Worm (Caenorhabditis elegans): ENCODE measurements around the gene nhr-95.

Gene nhr-95

DNA sequence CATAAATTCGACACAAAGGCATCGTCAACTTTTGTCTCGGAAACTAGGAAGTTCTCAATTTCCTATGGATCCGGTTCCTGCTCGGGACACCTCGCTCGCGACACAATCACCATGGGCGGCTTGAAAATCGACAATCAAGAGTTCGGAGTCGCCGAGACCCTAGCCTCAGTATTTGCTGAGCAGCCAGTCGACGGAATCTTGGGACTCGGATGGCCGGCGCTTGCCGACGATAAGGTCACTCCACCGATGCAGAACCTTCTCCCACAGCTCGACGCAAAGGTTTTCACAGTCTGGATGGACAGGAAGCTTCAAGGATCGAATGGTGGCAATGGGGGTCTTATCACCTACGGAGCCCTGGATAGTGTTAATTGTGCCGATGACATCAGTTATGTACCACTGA is 35.0 kb downstream of the nhr-95 start:
- TF ChIP-seq mcd-1 (GFP tag; IDR thresholded peaks at IDR 0.05) (0 out of 2 replicates have a peak, but pooled peaks have one; percentile 11), rec-8 (tag; optimal IDR thresholded peaks at IDR 0.05) (no peak), ztf-28 (GFP tag; IDR thresholded peaks at IDR 0.05) (no peak), zfh-2 (GFP tag; conservative IDR thresholded peaks at IDR 0.05) (peak; percentile 73)

DNA sequence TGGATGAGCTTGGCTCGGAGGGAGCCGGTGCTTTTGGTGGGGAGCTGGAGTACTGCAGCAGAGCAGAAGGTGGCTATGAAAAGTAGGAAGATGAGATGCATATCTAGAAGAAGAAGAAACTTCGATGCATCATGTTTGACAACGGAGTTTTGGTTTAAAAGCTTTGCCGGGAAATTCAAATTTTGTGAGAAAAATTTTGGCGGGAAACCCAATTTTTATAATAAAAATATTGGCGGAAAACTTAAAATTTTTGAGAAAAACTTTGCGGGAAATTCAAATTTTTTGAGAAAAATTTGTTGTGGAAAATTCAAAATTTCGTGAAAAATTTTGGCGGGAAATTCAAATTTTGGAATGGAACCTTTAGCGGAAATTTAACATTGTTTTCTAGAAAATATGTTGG is 37.7 kb downstream of the nhr-95 start, which contains the start of gene asp-15:
asp-15 (minus strand) TSS at position 101 of the 400 bp plus-strand sequence.
- TF ChIP-seq tlf-1 (GFP tag; optimal IDR thresholded peaks at IDR 0.05): no peak
- TF ChIP-seq lin-26 (GFP tag; IDR thresholded peaks at IDR 0.05): 0 out of 2 replicates have a peak, but pooled peaks have one; percentile 12

DNA sequence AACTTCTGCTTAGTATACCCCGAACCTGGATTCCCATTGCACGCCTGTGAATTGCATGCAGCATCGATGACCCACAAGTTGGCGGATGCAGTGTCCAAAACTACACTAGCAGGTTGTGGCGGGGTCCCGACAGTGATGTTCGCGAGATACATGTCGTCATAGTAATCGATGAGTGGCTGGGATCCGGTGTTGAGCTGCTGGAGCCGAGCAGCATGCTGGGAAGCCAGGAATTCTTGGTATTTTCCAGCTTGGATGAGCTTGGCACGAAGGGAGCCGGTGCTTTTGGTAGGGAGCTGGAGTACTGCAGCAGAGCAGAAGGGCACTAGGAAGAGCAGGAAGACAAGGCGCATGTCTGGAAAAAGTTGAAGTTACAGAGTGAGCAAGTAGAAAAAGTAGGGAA is 40.2 kb downstream of the nhr-95 start, which contains the start of gene asp-16:
asp-16 (minus strand) TSS at position 350 of the 400 bp plus-strand sequence.
- TF ChIP-seq lsy-27 (tag; optimal IDR thresholded peaks at IDR 0.05; ENCODE audit: borderline replicate concordance, insufficient read depth) (no peak), egrh-3 (GFP tag; IDR thresholded peaks at IDR 0.05) (peak; percentile 41; the same call in 1 of the 2 replicates), gei-17 (GFP tag; optimal IDR thresholded peaks at IDR 0.05) (no peak), zfh-2 (GFP tag; conservative IDR thresholded peaks at IDR 0.05) (peak; percentile 68)

DNA sequence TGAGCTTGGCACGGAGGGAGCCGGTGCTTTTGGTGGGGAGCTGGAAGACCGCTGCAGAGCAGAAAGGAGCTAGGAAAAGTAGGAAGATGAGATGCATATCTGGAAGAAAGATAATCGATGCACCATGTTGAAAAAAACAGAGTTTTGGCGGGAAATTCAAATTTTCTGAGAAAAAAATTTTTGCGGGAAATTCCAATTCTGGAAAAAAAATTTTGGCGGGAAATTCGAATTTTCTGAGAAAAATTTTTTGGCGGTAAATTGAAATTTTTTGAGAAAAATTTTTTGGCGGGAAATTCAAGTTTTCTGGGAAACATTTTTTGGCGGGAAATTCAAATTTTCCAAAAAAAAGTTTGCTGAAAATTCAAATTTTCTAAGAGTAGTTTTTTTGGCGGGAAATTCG is 45.2 kb downstream of the nhr-95 start, which contains the start of gene asp-17:
asp-17 (minus strand) TSS at position 101 of the 400 bp plus-strand sequence.
- TF ChIP-seq snpc-3.4 (tag; optimal IDR thresholded peaks at IDR 0.05) (no peak), Y67H2A.10 (GFP tag; conservative IDR thresholded peaks at IDR 0.05) (no peak), F55B11.4 (tag; optimal IDR thresholded peaks at IDR 0.05; ENCODE audit: borderline replicate concordance, insufficient read depth) (no peak), lir-1 (GFP tag; conservative IDR thresholded peaks at IDR 0.05) (no peak), fkh-3 (tag; optimal IDR thresholded peaks at IDR 0.05) (no peak), ceh-91 (GFP tag; IDR thresholded peaks at IDR 0.05) (no peak), F33H1.4 (GFP tag; IDR thresholded peaks at IDR 0.05) (no peak), nhr-90 (tag; optimal IDR thresholded peaks at IDR 0.05) (no peak), C06A6.2 (GFP tag; conservative IDR thresholded peaks at IDR 0.05) (no peak), dox-1 (GFP tag; IDR thresholded peaks at IDR 0.05) (no peak), ekl-4 (GFP tag; IDR thresholded peaks at IDR 0.05) (no peak), akir-1 (GFP tag; optimal IDR thresholded peaks at IDR 0.05) (no peak), nfya-2 (GFP tag; IDR thresholded peaks at IDR 0.05) (no peak), B0336.3 (GFP tag; IDR thresholded peaks at IDR 0.05) (no peak)

DNA sequence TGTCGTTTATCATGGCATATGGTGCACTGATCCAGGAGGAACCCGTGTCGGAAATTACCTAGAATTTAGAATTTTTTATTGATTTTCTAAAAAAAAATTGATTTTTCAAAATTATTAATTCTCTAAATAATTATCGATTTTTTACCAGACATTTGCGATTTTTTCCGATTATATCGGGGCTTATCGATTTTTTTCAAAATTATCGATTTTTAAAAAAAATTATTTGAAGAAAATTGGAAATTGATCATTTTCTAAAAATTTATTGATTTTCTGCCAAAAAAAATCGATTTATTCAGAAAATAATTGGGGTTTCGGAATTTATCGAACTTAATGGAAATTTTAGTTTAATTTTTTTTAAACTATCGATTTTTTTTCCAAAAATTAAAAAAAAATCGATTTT is 46.4 kb downstream of the nhr-95 start:
- TF ChIP-seq nhr-120 (GFP tag; IDR thresholded peaks at IDR 0.05) (no peak), tlf-1 (GFP tag; optimal IDR thresholded peaks at IDR 0.05) (no peak), dpl-1 (GFP tag; optimal IDR thresholded peaks at IDR 0.05) (no peak), aptf-3 (GFP tag; IDR thresholded peaks at IDR 0.05) (no peak), aptf-2 (GFP tag; conservative IDR thresholded peaks at IDR 0.05) (no peak), nfya-2 (GFP tag; IDR thresholded peaks at IDR 0.05) (no peak), hmg-1.2 (GFP tag; IDR thresholded peaks at IDR 0.05) (no peak), cebp-2 (GFP tag; IDR thresholded peaks at IDR 0.05) (no peak), egrh-3 (GFP tag; IDR thresholded peaks at IDR 0.05) (no peak), ztf-22 (GFP tag; optimal IDR thresholded peaks at IDR 0.05) (no peak)

DNA sequence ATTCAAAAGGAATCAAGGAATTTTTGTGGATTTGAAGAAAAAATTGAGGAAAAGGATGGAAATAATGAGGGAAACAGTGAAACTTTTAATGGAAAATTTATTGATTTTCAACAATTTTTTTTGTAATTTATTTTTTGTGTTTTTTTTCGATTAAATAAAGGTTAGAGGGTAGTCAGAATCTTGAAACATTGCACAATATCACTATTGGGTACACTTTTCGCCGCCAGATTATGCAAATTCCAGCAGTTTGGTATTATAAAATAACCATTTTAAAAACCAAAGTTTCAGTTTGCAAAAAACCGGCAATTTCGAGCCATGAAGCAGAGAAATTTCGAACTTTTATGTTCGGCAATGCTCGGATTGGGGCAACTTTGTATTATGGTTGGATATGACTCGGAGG is 51.0 kb downstream of the nhr-95 start, which contains the start of gene Y39B6A.27:
Y39B6A.27 (plus strand) TSS at position 301 of the 400 bp plus-strand sequence.
- TF ChIP-seq F23B12.7 (tag; optimal IDR thresholded peaks at IDR 0.05; ENCODE audit: insufficient read depth) (no peak), F52B5.7 (tag; optimal IDR thresholded peaks at IDR 0.05) (no peak), snpc-1.3 (tag; optimal IDR thresholded peaks at IDR 0.05; ENCODE audit: insufficient read depth) (no peak), nfya-2 (GFP tag; IDR thresholded peaks at IDR 0.05) (no peak), rpc-1 (optimal IDR thresholded peaks at IDR 0.05) (no peak), rpc-1 (tag; optimal IDR thresholded peaks at IDR 0.05) (no peak), B0019.2 (GFP tag; conservative IDR thresholded peaks at IDR 0.05) (no peak), sdz-38 (tag; optimal IDR thresholded peaks at IDR 0.05) (no peak), lin-40 (tag; optimal IDR thresholded peaks at IDR 0.05) (no peak), B0261.1 (tag; optimal IDR thresholded peaks at IDR 0.05) (no peak), let-607 (tag; optimal IDR thresholded peaks at IDR 0.05) (no peak), F10E7.11 (tag; optimal IDR thresholded peaks at IDR 0.05) (no peak)
